Worm (Caenorhabditis elegans) whole organism, midembryonic: Measurements from ENCODE around the gene Y38F1A.7.
"Not testable (repeated sequence)": the region's sequence is repeated elsewhere in the genome, so short reads cannot be mapped to it uniquely, and the experiment has no call there.

Experiments used
- T22C8.4 ChIP-seq: fragments of 200-800 bp; sonication (Bioruptor generic); IDR thresholded peaks from 2 replicates; pipeline ENCODE4 v1.3.6; 2022; ENCODE audit warnings: missing genetic modification characterization, missing compliant biosample characterization
- cog-1 ChIP-seq: sonication (generic microtip); optimal IDR thresholded peaks from 2 replicates; lab custom pipeline; 2016; ENCODE audit warnings: missing genetic modification characterization, missing compliant biosample characterization
- flt-1 ChIP-seq: fragments of 200-800 bp; sonication (Bioruptor generic); IDR thresholded peaks from 2 replicates; pipeline ENCODE4 v1.3.6; 2022; ENCODE audit warnings: missing genetic modification characterization, missing compliant biosample characterization
- klf-2 ChIP-seq: fragments of 200-800 bp; sonication (Bioruptor generic); conservative IDR thresholded peaks from 2 replicates; pipeline ENCODE4 v1.3.6; 2022; ENCODE audit warnings: missing genetic modification reagents, missing genetic modification characterization, missing compliant biosample characterization
- med-1 ChIP-seq: sonication (generic microtip); optimal IDR thresholded peaks from 2 replicates; lab custom pipeline; 2017; ENCODE audit warnings: missing genetic modification characterization, mild to moderate bottlenecking, missing compliant biosample characterization, antibody characterized with exemption, missing genetic modification reagents; ENCODE audit not compliant: insufficient read depth
- ref-1 ChIP-seq: fragments of 200-800 bp; sonication (Bioruptor generic); conservative IDR thresholded peaks from 2 replicates; pipeline ENCODE4 v1.3.6; 2022; ENCODE audit warnings: missing genetic modification reagents, missing genetic modification characterization, missing compliant biosample characterization
- ztf-23 ChIP-seq: fragments of 200-800 bp; sonication (Bioruptor generic); IDR thresholded peaks from 2 replicates; pipeline ENCODE4 v1.3.6; 2022; ENCODE audit warnings: missing genetic modification reagents, missing genetic modification characterization, missing compliant biosample characterization
- ztf-29 ChIP-seq: fragments of 200-800 bp; sonication (Bioruptor generic); IDR thresholded peaks from 2 replicates; pipeline ENCODE4 v1.3.6; 2022; ENCODE audit warnings: missing genetic modification reagents, missing genetic modification characterization, missing compliant biosample characterization

DNA sequence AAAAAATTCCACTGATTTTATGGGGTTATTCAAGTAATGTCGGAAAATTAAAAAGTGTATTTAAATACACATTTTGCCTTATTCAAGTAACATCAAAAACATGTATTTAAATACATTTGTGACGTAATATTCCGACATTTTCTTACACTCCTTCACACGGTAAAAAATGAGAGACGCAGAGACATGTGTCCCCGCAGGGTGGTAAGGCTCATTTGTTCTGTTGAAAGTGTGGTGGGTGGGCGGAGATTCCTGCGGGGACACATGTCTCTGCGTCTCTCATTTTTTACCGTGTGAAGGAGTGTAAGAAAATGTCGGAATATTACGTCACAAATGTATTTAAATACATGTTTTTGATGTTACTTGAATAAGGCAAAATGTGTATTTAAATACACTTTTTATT is 18.8 kb upstream of the Y38F1A.7 start:
- TF ChIP-seq ref-1 (GFP tag; lab: Robert Waterston, UW) (peak; percentile 56; the same call in 1 of the 2 replicates), T22C8.4 (peak; percentile 30; the same call in 1 of the 2 replicates), ztf-23 (GFP tag; lab: Robert Waterston, UW) (peak; percentile 69; the same call in 1 of the 2 replicates), klf-2 (GFP tag; lab: Robert Waterston, UW) (peak; percentile 71; the same call in 1 of the 2 replicates), flt-1 (GFP tag; lab: Robert Waterston, UW) (peak; percentile 90)
- TF ChIP-seq cog-1; med-1 (GFP tag; lab: Kevin White, UChicago); ztf-29 (GFP tag; lab: Robert Waterston, UW): not testable (repeated sequence)
